Fruit fly (Drosophila melanogaster) whole organism, prepupa: ENCODE data around the gene CG18586.

Source experiments
- Blimp-1 ChIP-seq: fragments of 200-800 bp; sonication (Bioruptor generic); optimal IDR thresholded peaks from 3 replicates; lab custom pipeline; 2017; ENCODE audit warnings: missing biosample characterization, missing genetic modification characterization, mild to moderate bottlenecking, moderate library complexity, missing genetic modification reagents
- CG11762 ChIP-seq: fragments of 200-800 bp; sonication (Bioruptor generic); optimal IDR thresholded peaks from 3 replicates; lab custom pipeline; 2016; ENCODE audit warnings: missing biosample characterization, missing genetic modification characterization; ENCODE audit not compliant: insufficient read depth
- CG6792 ChIP-seq: fragments of 200-800 bp; sonication (Bioruptor generic); optimal IDR thresholded peaks from 3 replicates; lab custom pipeline; 2016; ENCODE audit warnings: missing biosample characterization, missing genetic modification characterization
- CG6854 ChIP-seq: fragments of 200-800 bp; sonication (Bioruptor generic); optimal IDR thresholded peaks from 2 replicates; lab custom pipeline; 2017; ENCODE audit warnings: missing biosample characterization, mild to moderate bottlenecking, missing genetic modification characterization
- CG7368 ChIP-seq: fragments of 200-800 bp; sonication (Bioruptor generic); optimal IDR thresholded peaks from 3 replicates; lab custom pipeline; 2016; ENCODE audit warnings: missing biosample characterization, missing genetic modification characterization
- CG8119 ChIP-seq: fragments of 200-800 bp; sonication (Bioruptor generic); IDR thresholded peaks from 3 replicates; pipeline ENCODE4 v1.3.6; 2022; ENCODE audit warnings: missing biosample characterization, missing genetic modification characterization
- Eip78C ChIP-seq: fragments of 200-800 bp; sonication (Bioruptor generic); peaks from one replicate; lab custom pipeline; 2016; ENCODE audit warnings: missing biosample characterization, missing genetic modification characterization
- Hr39 ChIP-seq: fragments of 200-800 bp; sonication (Bioruptor generic); optimal IDR thresholded peaks from 2 replicates; lab custom pipeline; 2016; ENCODE audit warnings: missing biosample characterization, missing genetic modification characterization
- OdsH ChIP-seq: fragments of 200-800 bp; sonication (Bioruptor generic); optimal IDR thresholded peaks from 3 replicates; lab custom pipeline; 2016; ENCODE audit warnings: missing biosample characterization, missing genetic modification characterization
- Sox14 ChIP-seq: fragments of 200-800 bp; sonication (Bioruptor generic); optimal IDR thresholded peaks from 3 replicates; lab custom pipeline; 2016; ENCODE audit warnings: missing biosample characterization, missing genetic modification characterization
- achi ChIP-seq: fragments of 200-800 bp; sonication (Bioruptor generic); optimal IDR thresholded peaks from 3 replicates; lab custom pipeline; 2016; ENCODE audit warnings: missing biosample characterization, missing genetic modification characterization
- acj6 ChIP-seq: fragments of 200-800 bp; sonication (Bioruptor generic); optimal IDR thresholded peaks from 3 replicates; lab custom pipeline; 2016; ENCODE audit warnings: missing biosample characterization, missing genetic modification characterization
- lz ChIP-seq: fragments of 200-800 bp; sonication (Bioruptor generic); optimal IDR thresholded peaks from 3 replicates; lab custom pipeline; 2016; ENCODE audit warnings: missing biosample characterization, missing genetic modification characterization

DNA sequence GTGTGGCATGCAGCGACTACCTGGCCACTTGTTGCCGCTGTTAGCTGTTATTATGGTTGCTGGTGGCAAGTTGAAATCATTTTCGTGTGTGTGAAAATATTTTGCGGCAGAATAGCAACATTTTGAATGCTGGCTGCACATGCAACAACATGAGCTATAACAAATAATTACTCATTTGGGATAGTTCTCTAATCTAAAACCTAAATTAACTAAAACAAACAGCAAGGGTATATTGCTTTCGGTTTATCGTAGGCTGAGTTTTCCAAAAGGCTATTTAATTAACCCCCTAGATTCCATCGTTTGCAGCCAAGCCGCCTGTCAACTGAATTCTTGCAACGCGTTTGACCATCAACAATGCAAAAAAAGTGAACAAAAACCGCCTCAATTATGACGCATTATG is 38.3 kb upstream of the CG18586 start:
- TF ChIP-seq Blimp-1: no peak
- no peak for TF ChIP-seq CG8119 (GFP tag; lab: Robert Waterston, UW)
- no peak for TF ChIP-seq lz (GFP tag; lab: Kevin White, UChicago)
- TF ChIP-seq Eip78C (GFP tag; lab: Kevin White, UChicago): no peak
- no peak for TF ChIP-seq CG6792 (GFP tag; lab: Kevin White, UChicago)
- no peak for TF ChIP-seq acj6
- no peak for TF ChIP-seq CG6854 (GFP tag; lab: Kevin White, UChicago)
- no peak for TF ChIP-seq Sox14 (GFP tag; lab: Kevin White, UChicago)
- no peak for TF ChIP-seq achi
- TF ChIP-seq Hr39: no peak
- TF ChIP-seq OdsH (GFP tag; lab: Kevin White, UChicago): no peak
- TF ChIP-seq CG7368 (GFP tag; lab: Kevin White, UChicago): no peak
- no peak for TF ChIP-seq CG11762
